Worm (Caenorhabditis elegans): ENCODE data around the gene aqp-5.

ce11 chrV:10457247-10457646 lies 34.3 kb upstream of the aqp-5 start, which contains the start of gene F22E12.1:
- TF ChIP-seq lin-35 (GFP tag; optimal IDR thresholded peaks at IDR 0.05) (no peak), cebp-2 (GFP tag; IDR thresholded peaks at IDR 0.05) (no peak), fkh-3 (tag; optimal IDR thresholded peaks at IDR 0.05) (no peak)
